Fruit fly (Drosophila melanogaster): Measurements from ENCODE around the gene Sf3b6.
A peak's percentile ranks its signal among the peaks of the same experiment; 100 is the strongest.

Gene Sf3b6

DNA sequence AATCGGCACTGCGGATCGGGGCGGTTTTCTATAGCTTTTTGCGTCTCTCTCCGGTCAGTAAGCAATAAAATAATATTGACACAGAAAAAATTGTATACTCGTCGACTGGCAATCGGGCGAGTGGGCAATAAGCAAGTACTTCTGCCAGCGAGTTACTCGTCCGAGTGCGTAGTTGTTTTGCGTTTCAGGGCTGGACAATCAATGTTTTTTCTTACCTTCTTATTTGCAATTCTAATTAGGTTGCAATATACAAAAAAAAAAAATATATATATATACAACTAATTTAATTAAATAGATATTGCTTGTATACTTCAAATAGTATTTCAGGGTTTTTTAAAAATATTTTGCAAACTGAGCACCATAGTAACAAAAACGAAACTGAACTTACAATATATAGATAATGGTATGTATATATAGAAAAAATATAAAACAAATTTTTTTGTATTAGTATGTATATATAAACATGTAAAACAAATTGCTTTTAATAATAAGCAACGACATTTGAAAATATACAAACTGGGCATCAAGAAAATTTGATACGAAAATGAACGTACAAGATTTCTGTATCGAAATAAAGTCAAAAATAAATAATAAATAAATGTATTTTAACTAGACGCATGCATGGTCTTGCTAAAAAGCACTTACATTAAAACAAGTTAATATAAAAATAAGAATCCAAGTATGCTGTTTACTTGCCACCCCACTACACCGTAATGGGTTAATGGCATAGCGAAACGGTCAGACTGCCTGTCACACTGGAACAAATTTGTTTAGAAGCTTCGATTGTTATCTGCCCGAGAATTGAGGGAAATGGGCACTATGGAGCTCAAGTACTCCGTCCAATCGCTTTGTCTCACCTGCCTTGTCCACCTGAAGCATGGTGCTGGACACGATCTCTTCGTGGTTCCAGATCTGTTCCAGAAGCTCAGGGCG lies 3.7 kb downstream of the Sf3b6 start, which contains the start of the genes D19A and CG7386 (continued):
- TF ChIP-seq Hr4 (GFP tag; optimal IDR thresholded peaks at IDR 0.05) (peak; percentile 49), Ets96B (tag; optimal IDR thresholded peaks at IDR 0.05) (peak; percentile 11), Sox102F (GFP tag; optimal IDR thresholded peaks at IDR 0.05) (no peak), Sox14 (GFP tag; optimal IDR thresholded peaks at IDR 0.05) (peak; percentile 50), CG31627 (GFP tag; optimal IDR thresholded peaks at IDR 0.05) (peak; percentile 69), eg (GFP tag; IDR thresholded peaks at IDR 0.05) (peak; percentile 53; the same call in 2 of the 3 replicates), achi (GFP tag; optimal IDR thresholded peaks at IDR 0.05) (peak; percentile 56), fd85E (GFP tag; optimal IDR thresholded peaks at IDR 0.05) (no peak), CG7368 (GFP tag; optimal IDR thresholded peaks at IDR 0.05) (no peak), fkh (GFP tag; optimal IDR thresholded peaks at IDR 0.05) (peak; percentile 89), ss (GFP tag; optimal IDR thresholded peaks at IDR 0.05) (peak; percentile 17 to 35), CG10669 (GFP tag; optimal IDR thresholded peaks at IDR 0.05) (no peak), CG16779 (tag; optimal IDR thresholded peaks at IDR 0.05) (no peak), Gug (GFP tag; IDR thresholded peaks at IDR 0.05) (peak; percentile 42)

DNA sequence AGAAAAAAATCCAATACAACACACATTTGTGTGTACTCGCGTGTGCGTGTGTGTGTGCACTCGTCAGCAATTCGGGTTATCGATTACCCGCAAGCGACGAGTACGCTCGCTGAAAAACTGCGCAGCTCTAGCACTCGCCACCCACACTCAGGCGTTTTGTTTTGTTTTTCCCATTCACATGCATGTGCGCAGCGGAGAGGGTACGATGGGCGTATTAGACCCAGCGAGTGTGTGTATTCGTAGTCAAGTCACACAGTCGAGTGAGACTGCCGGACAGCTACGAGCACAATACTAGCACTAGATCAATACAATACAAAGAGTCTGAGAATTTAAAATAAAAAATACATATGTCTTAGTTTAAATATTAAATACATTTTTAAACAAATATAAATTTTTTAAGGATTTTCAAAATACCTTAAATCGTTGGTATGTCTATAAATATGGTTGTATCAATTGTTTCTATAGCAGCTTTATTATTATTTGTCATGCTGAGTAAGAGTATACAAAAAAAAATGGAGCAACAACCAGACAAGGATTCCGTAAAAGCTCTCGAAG lies 8.0 kb downstream of the Sf3b6 start, which contains the start of the genes D19B and CG43293:
Gene D19B, minus strand, starts transcription at position 37 of the 555 bp plus-strand sequence.
Gene CG43293, plus strand, starts transcription at position 306 of the 555 bp plus-strand sequence.
- TF ChIP-seq acj6 (GFP tag; optimal IDR thresholded peaks at IDR 0.05) = peak; percentile 90
- TF ChIP-seq CG7368 (GFP tag; optimal IDR thresholded peaks at IDR 0.05) = peak; percentile 91
- TF ChIP-seq salr (GFP tag; optimal IDR thresholded peaks at IDR 0.05) = peak; percentile 76 to 80
- TF ChIP-seq Eip93F (GFP tag; optimal IDR thresholded peaks at IDR 0.05) = peak; percentile 80
- TF ChIP-seq eg (GFP tag; IDR thresholded peaks at IDR 0.05) = peak; percentile 92
- TF ChIP-seq achi (GFP tag; optimal IDR thresholded peaks at IDR 0.05) = peak; percentile 90
- TF ChIP-seq lz (GFP tag; optimal IDR thresholded peaks at IDR 0.05) = peak; percentile 83
- peak; percentile 82 for TF ChIP-seq CG8632 (GFP tag; optimal IDR thresholded peaks at IDR 0.05)
- TF ChIP-seq CG6792 (GFP tag; optimal IDR thresholded peaks at IDR 0.05) = peak; percentile 85
- peak; percentile 88 for TF ChIP-seq Sox14 (GFP tag; optimal IDR thresholded peaks at IDR 0.05)
- TF ChIP-seq dsx (GFP tag; optimal IDR thresholded peaks at IDR 0.05; ENCODE audit: poor library complexity, severe bottlenecking) = peak; percentile 77
- peak; percentile 71 for TF ChIP-seq fd59A (GFP tag; optimal IDR thresholded peaks at IDR 0.05)
- TF ChIP-seq CG11902 (GFP tag; optimal IDR thresholded peaks at IDR 0.05) = peak; percentile 68
- peak; percentile 74 for TF ChIP-seq Ets21C (GFP tag; optimal IDR thresholded peaks at IDR 0.05)
- no peak for TF ChIP-seq Hr38 (GFP tag; optimal IDR thresholded peaks at IDR 0.05)
- peak; percentile 80 for TF ChIP-seq CG11294 (GFP tag; IDR thresholded peaks at IDR 0.05)
- TF ChIP-seq Met (GFP tag; optimal IDR thresholded peaks at IDR 0.05) = peak; percentile 85
- peak; percentile 83 for TF ChIP-seq Ets96B (tag; optimal IDR thresholded peaks at IDR 0.05)
- TF ChIP-seq CG3032 (tag; optimal IDR thresholded peaks at IDR 0.05) = peak; percentile 81
- peak; percentile 77 for TF ChIP-seq CG8319 (GFP tag; optimal IDR thresholded peaks at IDR 0.05)
- TF ChIP-seq Eip75B (GFP tag; optimal IDR thresholded peaks at IDR 0.05) = peak; percentile 88
- peak; percentile 84 for TF ChIP-seq cyc (GFP tag; optimal IDR thresholded peaks at IDR 0.05)
- peak; percentile 81 for TF ChIP-seq spab (GFP tag; optimal IDR thresholded peaks at IDR 0.05)
- peak; percentile 69 for TF ChIP-seq CG11762 (GFP tag; optimal IDR thresholded peaks at IDR 0.05; ENCODE audit: insufficient read depth)
- TF ChIP-seq fd85E (GFP tag; optimal IDR thresholded peaks at IDR 0.05) = peak; percentile 51
- peak; percentile 85 for TF ChIP-seq CG10669 (GFP tag; optimal IDR thresholded peaks at IDR 0.05)
- TF ChIP-seq Gug (GFP tag; IDR thresholded peaks at IDR 0.05) = peak; percentile 72
- peak; percentile 76 for TF ChIP-seq CG6808 (GFP tag; optimal IDR thresholded peaks at IDR 0.05)
- peak; percentile 86 for TF ChIP-seq pdm3 (GFP tag; optimal IDR thresholded peaks at IDR 0.05)
- TF ChIP-seq CG9139 (GFP tag; optimal IDR thresholded peaks at IDR 0.05) = peak; percentile 69
- TF ChIP-seq topi (GFP tag; optimal IDR thresholded peaks at IDR 0.05) = peak; percentile 83
- peak; percentile 88 for TF ChIP-seq Sox102F (GFP tag; optimal IDR thresholded peaks at IDR 0.05)
- TF ChIP-seq OdsH (GFP tag; optimal IDR thresholded peaks at IDR 0.05) = peak; percentile 91
- peak; percentile 36 for TF ChIP-seq CG6276 (GFP tag; optimal IDR thresholded peaks at IDR 0.05)
- TF ChIP-seq svp (GFP tag) = peak; percentile 92
- TF ChIP-seq CG32006 (GFP tag; optimal IDR thresholded peaks at IDR 0.05) = peak; percentile 87
- TF ChIP-seq CG6854 (GFP tag; optimal IDR thresholded peaks at IDR 0.05) = peak; percentile 65
- peak; percentile 91 for TF ChIP-seq CG8119 (GFP tag; IDR thresholded peaks at IDR 0.05)
- peak; percentile 81 for TF ChIP-seq CG16779 (tag; optimal IDR thresholded peaks at IDR 0.05)
- TF ChIP-seq vri (GFP tag; optimal IDR thresholded peaks at IDR 0.05) = no peak
- TF ChIP-seq ss (GFP tag; optimal IDR thresholded peaks at IDR 0.05) = no peak
- TF ChIP-seq CG4318 (GFP tag; optimal IDR thresholded peaks at IDR 0.05) = peak; percentile 71
